Worm (Caenorhabditis elegans): ENCODE measurements around the gene fig-1.

ce11 chrV:10970070-10970469, 10.9 kb downstream of the fig-1 start, which contains the start of gene F17C11.22:
- TF ChIP-seq sea-2 (GFP tag; IDR thresholded peaks at IDR 0.05), result no peak
- no peak for TF ChIP-seq Y56A3A.18 (GFP tag; IDR thresholded peaks at IDR 0.05)
- TF ChIP-seq C17E4.6 (GFP tag; IDR thresholded peaks at IDR 0.05), result no peak
- no peak for TF ChIP-seq aptf-3 (GFP tag; IDR thresholded peaks at IDR 0.05)
- no peak for TF ChIP-seq B0019.2 (GFP tag; conservative IDR thresholded peaks at IDR 0.05)
- TF ChIP-seq F55B11.4 (tag; optimal IDR thresholded peaks at IDR 0.05; ENCODE audit: borderline replicate concordance, insufficient read depth), result no peak
- no peak for TF ChIP-seq lin-35 (GFP tag; optimal IDR thresholded peaks at IDR 0.05)
- TF ChIP-seq hlh-26 (GFP tag; conservative IDR thresholded peaks at IDR 0.05), result no peak
- TF ChIP-seq lin-54 (GFP tag; optimal IDR thresholded peaks at IDR 0.05), result no peak
- no peak for TF ChIP-seq ztf-28 (GFP tag; IDR thresholded peaks at IDR 0.05)
